Fruit fly (Drosophila melanogaster) whole organism, prepupa: Measurements from ENCODE around the gene CG15142.
A peak's percentile ranks its signal among the peaks of the same experiment; 100 is the strongest.

ENCODE experiments used
- Blimp-1 ChIP-seq: fragments of 200-800 bp; sonication (Bioruptor generic); optimal IDR thresholded peaks from 3 replicates; lab custom pipeline; 2017; ENCODE audit warnings: missing biosample characterization, missing genetic modification characterization, mild to moderate bottlenecking, moderate library complexity, missing genetic modification reagents
- CG10631 ChIP-seq: fragments of 200-800 bp; sonication (Bioruptor generic); optimal IDR thresholded peaks from 2 replicates; lab custom pipeline; 2016; ENCODE audit warnings: missing biosample characterization, missing genetic modification characterization
- CG11294 ChIP-seq: fragments of 200-800 bp; sonication (Bioruptor generic); IDR thresholded peaks from 2 replicates; pipeline ENCODE4 v1.3.6; 2022; ENCODE audit warnings: missing biosample characterization, missing genetic modification characterization
- CG11902 ChIP-seq: fragments of 200-800 bp; sonication (Bioruptor generic); optimal IDR thresholded peaks from 3 replicates; lab custom pipeline; 2016; ENCODE audit warnings: missing biosample characterization, missing genetic modification characterization
- CG1621 ChIP-seq: fragments of 200-800 bp; sonication (Bioruptor generic); optimal IDR thresholded peaks from 3 replicates; lab custom pipeline; 2018; ENCODE audit warnings: missing biosample characterization, mild to moderate bottlenecking, missing genetic modification characterization
- CG16779 ChIP-seq: fragments of 200-800 bp; sonication (Bioruptor generic); optimal IDR thresholded peaks from 3 replicates; lab custom pipeline; 2017; ENCODE audit warnings: missing biosample characterization, mild to moderate bottlenecking, missing genetic modification characterization
- CG3032 ChIP-seq: fragments of 200-800 bp; optimal IDR thresholded peaks from 2 replicates; lab custom pipeline; 2019; ENCODE audit warnings: missing biosample characterization, mild to moderate bottlenecking, missing genetic modification characterization, moderate library complexity
- CG34406 ChIP-seq: fragments of 200-800 bp; sonication (Bioruptor generic); optimal IDR thresholded peaks from 3 replicates; lab custom pipeline; 2016; ENCODE audit warnings: missing biosample characterization, missing genetic modification characterization
- CG3919 ChIP-seq: fragments of 200-800 bp; sonication (Bioruptor generic); optimal IDR thresholded peaks from 3 replicates; lab custom pipeline; 2016; ENCODE audit warnings: missing biosample characterization, missing genetic modification characterization
- CG4318 ChIP-seq: fragments of 200-800 bp; sonication (Bioruptor generic); optimal IDR thresholded peaks from 3 replicates; lab custom pipeline; 2017; ENCODE audit warnings: missing biosample characterization, mild to moderate bottlenecking, missing genetic modification characterization
- CG6163 ChIP-seq: fragments of 200-800 bp; sonication (Bioruptor generic); IDR thresholded peaks from 3 replicates; pipeline ENCODE4 v1.3.6; 2022; ENCODE audit warnings: missing biosample characterization, missing genetic modification characterization
- CG6792 ChIP-seq: fragments of 200-800 bp; sonication (Bioruptor generic); optimal IDR thresholded peaks from 3 replicates; lab custom pipeline; 2016; ENCODE audit warnings: missing biosample characterization, missing genetic modification characterization
- CG6808 ChIP-seq: fragments of 200-800 bp; sonication (Bioruptor generic); optimal IDR thresholded peaks from 3 replicates; lab custom pipeline; 2017; ENCODE audit warnings: missing biosample characterization, missing genetic modification characterization, mild to moderate bottlenecking, moderate library complexity, missing genetic modification reagents
- CG6854 ChIP-seq: fragments of 200-800 bp; sonication (Bioruptor generic); optimal IDR thresholded peaks from 2 replicates; lab custom pipeline; 2017; ENCODE audit warnings: missing biosample characterization, mild to moderate bottlenecking, missing genetic modification characterization
- CG7368 ChIP-seq: fragments of 200-800 bp; sonication (Bioruptor generic); optimal IDR thresholded peaks from 3 replicates; lab custom pipeline; 2016; ENCODE audit warnings: missing biosample characterization, missing genetic modification characterization
- CG8119 ChIP-seq: fragments of 200-800 bp; sonication (Bioruptor generic); IDR thresholded peaks from 3 replicates; pipeline ENCODE4 v1.3.6; 2022; ENCODE audit warnings: missing biosample characterization, missing genetic modification characterization
- CG8319 ChIP-seq: fragments of 200-800 bp; sonication (Bioruptor generic); optimal IDR thresholded peaks from 3 replicates; lab custom pipeline; 2016; ENCODE audit warnings: missing biosample characterization, missing genetic modification characterization
- CG8632 ChIP-seq: fragments of 200-800 bp; sonication (Bioruptor generic); optimal IDR thresholded peaks from 3 replicates; lab custom pipeline; 2016; ENCODE audit warnings: missing biosample characterization, missing genetic modification characterization
- CG9139 ChIP-seq: fragments of 200-800 bp; sonication (Bioruptor generic); optimal IDR thresholded peaks from 3 replicates; lab custom pipeline; 2017; ENCODE audit warnings: missing biosample characterization, mild to moderate bottlenecking, missing genetic modification characterization
- Eip75B ChIP-seq: fragments of 200-800 bp; sonication (Bioruptor generic); optimal IDR thresholded peaks from 3 replicates; lab custom pipeline; 2016; ENCODE audit warnings: missing biosample characterization, missing genetic modification characterization
- Eip93F ChIP-seq: fragments of 200-800 bp; sonication (Bioruptor generic); optimal IDR thresholded peaks from 2 replicates; lab custom pipeline; 2016; ENCODE audit warnings: missing biosample characterization, mild to moderate bottlenecking, missing genetic modification characterization
- Ets21C ChIP-seq: fragments of 200-800 bp; sonication (Bioruptor generic); optimal IDR thresholded peaks from 3 replicates; lab custom pipeline; 2016; ENCODE audit warnings: missing biosample characterization, missing genetic modification characterization
- Ets96B ChIP-seq: fragments of 200-800 bp; optimal IDR thresholded peaks from 2 replicates; lab custom pipeline; 2019; ENCODE audit warnings: missing biosample characterization, mild to moderate bottlenecking, missing genetic modification characterization, moderate library complexity
- Gug ChIP-seq: fragments of 200-800 bp; sonication (Bioruptor generic); IDR thresholded peaks from 2 replicates; pipeline ENCODE4 v1.3.6; 2022; ENCODE audit warnings: missing biosample characterization, missing genetic modification characterization
- Hr38 ChIP-seq: sonication (Bioruptor generic); optimal IDR thresholded peaks from 2 replicates; lab custom pipeline; 2016; ENCODE audit warnings: missing biosample characterization, missing genetic modification characterization
- Hr4 ChIP-seq: fragments of 200-800 bp; sonication (Bioruptor generic); optimal IDR thresholded peaks from 3 replicates; lab custom pipeline; 2016; ENCODE audit warnings: missing biosample characterization, missing genetic modification characterization
- Met ChIP-seq: fragments of 200-800 bp; sonication (Bioruptor generic); optimal IDR thresholded peaks from 3 replicates; lab custom pipeline; 2016; ENCODE audit warnings: missing biosample characterization, missing genetic modification characterization
- OdsH ChIP-seq: fragments of 200-800 bp; sonication (Bioruptor generic); optimal IDR thresholded peaks from 3 replicates; lab custom pipeline; 2016; ENCODE audit warnings: missing biosample characterization, missing genetic modification characterization
- Smox ChIP-seq: fragments of 200-800 bp; sonication (Bioruptor generic); optimal IDR thresholded peaks from 3 replicates; lab custom pipeline; 2016; ENCODE audit warnings: missing biosample characterization, missing genetic modification characterization
- Sox102F ChIP-seq: fragments of 200-800 bp; sonication (Bioruptor generic); optimal IDR thresholded peaks from 2 replicates; lab custom pipeline; 2016; ENCODE audit warnings: missing biosample characterization, mild to moderate bottlenecking, missing genetic modification characterization
- Sox14 ChIP-seq: fragments of 200-800 bp; sonication (Bioruptor generic); optimal IDR thresholded peaks from 3 replicates; lab custom pipeline; 2016; ENCODE audit warnings: missing biosample characterization, missing genetic modification characterization
- Sox15 ChIP-seq: fragments of 200-800 bp; sonication (Bioruptor generic); optimal IDR thresholded peaks from 3 replicates; lab custom pipeline; 2016; ENCODE audit warnings: missing biosample characterization, missing genetic modification characterization
- achi ChIP-seq: fragments of 200-800 bp; sonication (Bioruptor generic); optimal IDR thresholded peaks from 3 replicates; lab custom pipeline; 2016; ENCODE audit warnings: missing biosample characterization, missing genetic modification characterization
- acj6 ChIP-seq: fragments of 200-800 bp; sonication (Bioruptor generic); optimal IDR thresholded peaks from 3 replicates; lab custom pipeline; 2016; ENCODE audit warnings: missing biosample characterization, missing genetic modification characterization
- cyc ChIP-seq: fragments of 200-800 bp; sonication (Bioruptor generic); optimal IDR thresholded peaks from 3 replicates; lab custom pipeline; 2016; ENCODE audit warnings: missing biosample characterization, missing genetic modification characterization
- dac ChIP-seq: fragments of 200-800 bp; sonication (Bioruptor generic); optimal IDR thresholded peaks from 2 replicates; lab custom pipeline; 2017; ENCODE audit warnings: missing biosample characterization, mild to moderate bottlenecking, missing genetic modification characterization
- dsx ChIP-seq: fragments of 200-800 bp; optimal IDR thresholded peaks from 3 replicates; lab custom pipeline; 2019; ENCODE audit warnings: missing biosample characterization, mild to moderate bottlenecking, missing genetic modification characterization, moderate library complexity; ENCODE audit not compliant: poor library complexity, severe bottlenecking
- eg ChIP-seq: fragments of 200-800 bp; sonication (Bioruptor generic); IDR thresholded peaks from 3 replicates; pipeline ENCODE4 v1.3.6; 2022; ENCODE audit warnings: missing biosample characterization, missing genetic modification characterization
- esn ChIP-seq: fragments of 200-800 bp; sonication (Bioruptor generic); optimal IDR thresholded peaks from 2 replicates; lab custom pipeline; 2016; ENCODE audit warnings: missing biosample characterization, mild to moderate bottlenecking, missing genetic modification characterization, moderate library complexity
- fd59A ChIP-seq: fragments of 200-800 bp; sonication (Bioruptor generic); optimal IDR thresholded peaks from 2 replicates; lab custom pipeline; 2017; ENCODE audit warnings: missing biosample characterization, mild to moderate bottlenecking, missing genetic modification characterization, missing genetic modification reagents
- fd85E ChIP-seq: fragments of 200-800 bp; sonication (Bioruptor generic); optimal IDR thresholded peaks from 3 replicates; lab custom pipeline; 2016; ENCODE audit warnings: missing biosample characterization, missing genetic modification characterization
- fkh ChIP-seq: fragments of 200-800 bp; sonication (Bioruptor generic); optimal IDR thresholded peaks from 3 replicates; lab custom pipeline; 2017; ENCODE audit warnings: missing biosample characterization, mild to moderate bottlenecking, missing genetic modification characterization, moderate library complexity
- lz ChIP-seq: fragments of 200-800 bp; sonication (Bioruptor generic); optimal IDR thresholded peaks from 3 replicates; lab custom pipeline; 2016; ENCODE audit warnings: missing biosample characterization, missing genetic modification characterization
- pdm3 ChIP-seq: fragments of 200-800 bp; sonication (Bioruptor generic); optimal IDR thresholded peaks from 3 replicates; lab custom pipeline; 2016; ENCODE audit warnings: missing biosample characterization, missing genetic modification characterization
- salr ChIP-seq, 2 experiments: fragments of 200-800 bp; sonication (Bioruptor generic); optimal IDR thresholded peaks; 3 replicates each; lab custom pipeline; 2016 to 2018; ENCODE audit warnings: missing biosample characterization in 2 of 2, missing genetic modification characterization in 2 of 2, mild to moderate bottlenecking in 1 of 2
- spab ChIP-seq: fragments of 200-800 bp; sonication (Bioruptor generic); optimal IDR thresholded peaks from 2 replicates; lab custom pipeline; 2017; ENCODE audit warnings: missing biosample characterization, mild to moderate bottlenecking, missing genetic modification characterization, missing genetic modification reagents
- ss ChIP-seq, 2 experiments: fragments of 200-800 bp; sonication (Bioruptor generic); optimal IDR thresholded peaks; 2 replicates in 1 of 2; 3 replicates in 1 of 2; lab custom pipeline; 2017 to 2018; ENCODE audit warnings: mild to moderate bottlenecking in 2 of 2, missing biosample characterization in 2 of 2, missing genetic modification characterization in 2 of 2, moderate library complexity in 1 of 2
- topi ChIP-seq: fragments of 200-800 bp; sonication (Bioruptor generic); optimal IDR thresholded peaks from 3 replicates; lab custom pipeline; 2016; ENCODE audit warnings: missing biosample characterization, missing genetic modification characterization
- vri ChIP-seq: fragments of 200-800 bp; sonication (Bioruptor generic); optimal IDR thresholded peaks from 3 replicates; lab custom pipeline; 2016; ENCODE audit warnings: missing biosample characterization, mild to moderate bottlenecking, missing genetic modification characterization

The CG15142 gene

dm6 chr2L:17449608-17450504 is 48.8 kb downstream of the CG15142 start, which contains the start of gene dl:
TSS of gene dl (minus strand) at chr2L:17450364.
- TF ChIP-seq Sox15 (GFP tag; lab: Kevin White, UChicago) (peak; percentile 20), Gug (GFP tag; lab: Robert Waterston, UW) (no peak), fd85E (GFP tag; lab: Kevin White, UChicago) (no peak), ss (GFP tag; optimal IDR thresholded peaks at IDR 0.05; lab: Kevin White, UChicago) (peak in 1 of 2 experiments; percentile 58), Sox14 (GFP tag; lab: Kevin White, UChicago) (peak; percentile 50), OdsH (GFP tag; lab: Kevin White, UChicago) (peak; percentile 67), CG7368 (GFP tag; lab: Kevin White, UChicago) (peak; percentile 12), CG8632 (GFP tag; lab: Kevin White, UChicago) (peak; percentile 11), fd59A (no peak), Hr38 (GFP tag; lab: Kevin White, UChicago) (no peak), pdm3 (GFP tag; lab: Kevin White, UChicago) (peak; percentile 76), salr (GFP tag; optimal IDR thresholded peaks at IDR 0.05; lab: Kevin White, UChicago) (peak in 1 of 2 experiments; percentile 79), acj6 (GFP tag; lab: Kevin White, UChicago) (peak; percentile 36), Blimp-1 (GFP tag; lab: Kevin White, UChicago) (peak; percentile 9), CG1621 (peak; percentile 58), Smox (peak; percentile 49), Eip75B (GFP tag; lab: Kevin White, UChicago) (peak; percentile 45), dac (GFP tag; lab: Kevin White, UChicago) (peak; percentile 68), CG8319 (GFP tag; lab: Kevin White, UChicago) (no peak), CG11294 (GFP tag; lab: Robert Waterston, UW) (peak; percentile 41; the same call in 1 of the 2 replicates), lz (GFP tag; lab: Kevin White, UChicago) (peak; percentile 2), CG8119 (GFP tag; lab: Robert Waterston, UW) (peak; percentile 81), esn (peak; percentile 36), fkh (peak; percentile 80), CG6163 (no peak; the same call in 1 of the 3 replicates), CG3032 (tag; lab: Kevin White, UChicago) (no peak), Sox102F (GFP tag; lab: Kevin White, UChicago) (peak; percentile 9), CG6808 (peak; percentile 46), Met (peak; percentile 51), CG11902 (no peak), CG34406 (GFP tag; lab: Kevin White, UChicago) (peak; percentile 38), achi (GFP tag; lab: Kevin White, UChicago) (peak; percentile 25), spab (GFP tag; lab: Kevin White, UChicago) (peak; percentile 42), cyc (peak; percentile 37), topi (GFP tag; lab: Kevin White, UChicago) (peak; percentile 28), Ets21C (no peak), vri (GFP tag; lab: Kevin White, UChicago) (peak; percentile 72), CG16779 (no peak), CG6854 (GFP tag; lab: Kevin White, UChicago) (no peak), eg (GFP tag; lab: Robert Waterston, UW) (peak; percentile 67; the same call in 2 of the 3 replicates), CG9139 (peak; percentile 2), CG3919 (GFP tag; lab: Kevin White, UChicago) (peak; percentile 43), Hr4 (peak; percentile 78), Eip93F (GFP tag; lab: Kevin White, UChicago) (no peak), CG10631 (GFP tag; lab: Kevin White, UChicago) (peak; percentile 36), dsx (peak; percentile 4), CG4318 (peak; percentile 65), Ets96B (peak; percentile 36), CG6792 (peak; percentile 34)
